Fruit fly (Drosophila melanogaster) whole organism, prepupa: ENCODE data around the gene Ttc30.

ENCODE experiments used
- CG10631 ChIP-seq: fragments of 200-800 bp; sonication (Bioruptor generic); optimal IDR thresholded peaks from 2 replicates; lab custom pipeline; 2016; ENCODE audit warnings: missing biosample characterization, missing genetic modification characterization
- CG10669 ChIP-seq: fragments of 200-800 bp; sonication (Bioruptor generic); optimal IDR thresholded peaks from 3 replicates; lab custom pipeline; 2018; ENCODE audit warnings: missing biosample characterization, mild to moderate bottlenecking, missing genetic modification characterization, moderate library complexity
- CG11294 ChIP-seq: fragments of 200-800 bp; sonication (Bioruptor generic); IDR thresholded peaks from 2 replicates; pipeline ENCODE4 v1.3.6; 2022; ENCODE audit warnings: missing biosample characterization, missing genetic modification characterization
- CG11902 ChIP-seq: fragments of 200-800 bp; sonication (Bioruptor generic); optimal IDR thresholded peaks from 3 replicates; lab custom pipeline; 2016; ENCODE audit warnings: missing biosample characterization, missing genetic modification characterization
- CG15336 ChIP-seq: fragments of 200-800 bp; sonication (Bioruptor generic); IDR thresholded peaks from 2 replicates; pipeline ENCODE4 v1.3.6; 2022; ENCODE audit warnings: missing biosample characterization, missing genetic modification characterization
- CG1621 ChIP-seq: fragments of 200-800 bp; sonication (Bioruptor generic); optimal IDR thresholded peaks from 3 replicates; lab custom pipeline; 2018; ENCODE audit warnings: missing biosample characterization, mild to moderate bottlenecking, missing genetic modification characterization
- CG16779 ChIP-seq: fragments of 200-800 bp; sonication (Bioruptor generic); optimal IDR thresholded peaks from 3 replicates; lab custom pipeline; 2017; ENCODE audit warnings: missing biosample characterization, mild to moderate bottlenecking, missing genetic modification characterization
- CG31627 ChIP-seq: fragments of 200-800 bp; sonication (Bioruptor generic); optimal IDR thresholded peaks from 3 replicates; lab custom pipeline; 2016; ENCODE audit warnings: missing biosample characterization, missing genetic modification characterization
- CG32006 ChIP-seq: fragments of 200-800 bp; sonication (Bioruptor generic); optimal IDR thresholded peaks from 3 replicates; lab custom pipeline; 2017; ENCODE audit warnings: missing biosample characterization, mild to moderate bottlenecking, missing genetic modification characterization
- CG34406 ChIP-seq: fragments of 200-800 bp; sonication (Bioruptor generic); optimal IDR thresholded peaks from 3 replicates; lab custom pipeline; 2016; ENCODE audit warnings: missing biosample characterization, missing genetic modification characterization
- CG4318 ChIP-seq: fragments of 200-800 bp; sonication (Bioruptor generic); optimal IDR thresholded peaks from 3 replicates; lab custom pipeline; 2017; ENCODE audit warnings: missing biosample characterization, mild to moderate bottlenecking, missing genetic modification characterization
- CG6163 ChIP-seq: fragments of 200-800 bp; sonication (Bioruptor generic); IDR thresholded peaks from 3 replicates; pipeline ENCODE4 v1.3.6; 2022; ENCODE audit warnings: missing biosample characterization, missing genetic modification characterization
- CG6276 ChIP-seq: fragments of 200-800 bp; sonication (Bioruptor generic); optimal IDR thresholded peaks from 2 replicates; lab custom pipeline; 2017; ENCODE audit warnings: missing biosample characterization, mild to moderate bottlenecking, missing genetic modification characterization
- CG6792 ChIP-seq: fragments of 200-800 bp; sonication (Bioruptor generic); optimal IDR thresholded peaks from 3 replicates; lab custom pipeline; 2016; ENCODE audit warnings: missing biosample characterization, missing genetic modification characterization
- CG6854 ChIP-seq: fragments of 200-800 bp; sonication (Bioruptor generic); optimal IDR thresholded peaks from 2 replicates; lab custom pipeline; 2017; ENCODE audit warnings: missing biosample characterization, mild to moderate bottlenecking, missing genetic modification characterization
- CG8632 ChIP-seq: fragments of 200-800 bp; sonication (Bioruptor generic); optimal IDR thresholded peaks from 3 replicates; lab custom pipeline; 2016; ENCODE audit warnings: missing biosample characterization, missing genetic modification characterization
- Eip75B ChIP-seq: fragments of 200-800 bp; sonication (Bioruptor generic); optimal IDR thresholded peaks from 3 replicates; lab custom pipeline; 2016; ENCODE audit warnings: missing biosample characterization, missing genetic modification characterization
- Eip78C ChIP-seq: fragments of 200-800 bp; sonication (Bioruptor generic); peaks from one replicate; lab custom pipeline; 2016; ENCODE audit warnings: missing biosample characterization, missing genetic modification characterization
- Ets21C ChIP-seq: fragments of 200-800 bp; sonication (Bioruptor generic); optimal IDR thresholded peaks from 3 replicates; lab custom pipeline; 2016; ENCODE audit warnings: missing biosample characterization, missing genetic modification characterization
- Hr39 ChIP-seq: fragments of 200-800 bp; sonication (Bioruptor generic); optimal IDR thresholded peaks from 2 replicates; lab custom pipeline; 2016; ENCODE audit warnings: missing biosample characterization, missing genetic modification characterization
- Hr4 ChIP-seq: fragments of 200-800 bp; sonication (Bioruptor generic); optimal IDR thresholded peaks from 3 replicates; lab custom pipeline; 2016; ENCODE audit warnings: missing biosample characterization, missing genetic modification characterization
- Met ChIP-seq: fragments of 200-800 bp; sonication (Bioruptor generic); optimal IDR thresholded peaks from 3 replicates; lab custom pipeline; 2016; ENCODE audit warnings: missing biosample characterization, missing genetic modification characterization
- OdsH ChIP-seq: fragments of 200-800 bp; sonication (Bioruptor generic); optimal IDR thresholded peaks from 3 replicates; lab custom pipeline; 2016; ENCODE audit warnings: missing biosample characterization, missing genetic modification characterization
- Smox ChIP-seq: fragments of 200-800 bp; sonication (Bioruptor generic); optimal IDR thresholded peaks from 3 replicates; lab custom pipeline; 2016; ENCODE audit warnings: missing biosample characterization, missing genetic modification characterization
- Sox102F ChIP-seq: fragments of 200-800 bp; sonication (Bioruptor generic); optimal IDR thresholded peaks from 2 replicates; lab custom pipeline; 2016; ENCODE audit warnings: missing biosample characterization, mild to moderate bottlenecking, missing genetic modification characterization
- Sox14 ChIP-seq: fragments of 200-800 bp; sonication (Bioruptor generic); optimal IDR thresholded peaks from 3 replicates; lab custom pipeline; 2016; ENCODE audit warnings: missing biosample characterization, missing genetic modification characterization
- achi ChIP-seq: fragments of 200-800 bp; sonication (Bioruptor generic); optimal IDR thresholded peaks from 3 replicates; lab custom pipeline; 2016; ENCODE audit warnings: missing biosample characterization, missing genetic modification characterization
- acj6 ChIP-seq: fragments of 200-800 bp; sonication (Bioruptor generic); optimal IDR thresholded peaks from 3 replicates; lab custom pipeline; 2016; ENCODE audit warnings: missing biosample characterization, missing genetic modification characterization
- cyc ChIP-seq: fragments of 200-800 bp; sonication (Bioruptor generic); optimal IDR thresholded peaks from 3 replicates; lab custom pipeline; 2016; ENCODE audit warnings: missing biosample characterization, missing genetic modification characterization
- dac ChIP-seq: fragments of 200-800 bp; sonication (Bioruptor generic); optimal IDR thresholded peaks from 2 replicates; lab custom pipeline; 2017; ENCODE audit warnings: missing biosample characterization, mild to moderate bottlenecking, missing genetic modification characterization
- dsx ChIP-seq: fragments of 200-800 bp; optimal IDR thresholded peaks from 3 replicates; lab custom pipeline; 2019; ENCODE audit warnings: missing biosample characterization, mild to moderate bottlenecking, missing genetic modification characterization, moderate library complexity; ENCODE audit not compliant: poor library complexity, severe bottlenecking
- esn ChIP-seq: fragments of 200-800 bp; sonication (Bioruptor generic); optimal IDR thresholded peaks from 2 replicates; lab custom pipeline; 2016; ENCODE audit warnings: missing biosample characterization, mild to moderate bottlenecking, missing genetic modification characterization, moderate library complexity
- fkh ChIP-seq: fragments of 200-800 bp; sonication (Bioruptor generic); optimal IDR thresholded peaks from 3 replicates; lab custom pipeline; 2017; ENCODE audit warnings: missing biosample characterization, mild to moderate bottlenecking, missing genetic modification characterization, moderate library complexity
- lz ChIP-seq: fragments of 200-800 bp; sonication (Bioruptor generic); optimal IDR thresholded peaks from 3 replicates; lab custom pipeline; 2016; ENCODE audit warnings: missing biosample characterization, missing genetic modification characterization
- net ChIP-seq: fragments of 200-800 bp; sonication (Bioruptor generic); optimal IDR thresholded peaks from 3 replicates; lab custom pipeline; 2016; ENCODE audit warnings: missing biosample characterization, missing genetic modification characterization
- pdm3 ChIP-seq: fragments of 200-800 bp; sonication (Bioruptor generic); optimal IDR thresholded peaks from 3 replicates; lab custom pipeline; 2016; ENCODE audit warnings: missing biosample characterization, missing genetic modification characterization
- salr ChIP-seq, 2 experiments: fragments of 200-800 bp; sonication (Bioruptor generic); optimal IDR thresholded peaks; 3 replicates each; lab custom pipeline; 2016 to 2018; ENCODE audit warnings: missing biosample characterization in 2 of 2, missing genetic modification characterization in 2 of 2, mild to moderate bottlenecking in 1 of 2
- spab ChIP-seq: fragments of 200-800 bp; sonication (Bioruptor generic); optimal IDR thresholded peaks from 2 replicates; lab custom pipeline; 2017; ENCODE audit warnings: missing biosample characterization, mild to moderate bottlenecking, missing genetic modification characterization, missing genetic modification reagents
- ss ChIP-seq, 2 experiments: fragments of 200-800 bp; sonication (Bioruptor generic); optimal IDR thresholded peaks; 2 replicates in 1 of 2; 3 replicates in 1 of 2; lab custom pipeline; 2017 to 2018; ENCODE audit warnings: mild to moderate bottlenecking in 2 of 2, missing biosample characterization in 2 of 2, missing genetic modification characterization in 2 of 2, moderate library complexity in 1 of 2
- svp ChIP-seq: fragments of 200-800 bp; sonication (Bioruptor generic); peaks from one replicate; lab custom pipeline; 2016; ENCODE audit warnings: missing biosample characterization, missing genetic modification characterization
- topi ChIP-seq: fragments of 200-800 bp; sonication (Bioruptor generic); optimal IDR thresholded peaks from 3 replicates; lab custom pipeline; 2016; ENCODE audit warnings: missing biosample characterization, missing genetic modification characterization

Gene Ttc30

dm6 chr2L:13083423-13084079 lies 23.1 kb upstream of the Ttc30 start (continued):
- TF ChIP-seq CG8632 (GFP tag; lab: Kevin White, UChicago) (no peak), achi (GFP tag; lab: Kevin White, UChicago) (peak; percentile 54), CG6276 (GFP tag; lab: Kevin White, UChicago) (peak; percentile 33), CG10631 (peak; percentile 42), CG10669 (peak; percentile 11), Ets21C (no peak), Hr39 (GFP tag; lab: Kevin White, UChicago) (no peak), CG11294 (GFP tag; lab: Robert Waterston, UW) (peak; percentile 57; the same call in 1 of the 2 replicates), spab (peak; percentile 10), CG4318 (peak; percentile 12), Hr4 (GFP tag; lab: Kevin White, UChicago) (peak; percentile 70), salr (GFP tag; optimal IDR thresholded peaks at IDR 0.05; lab: Kevin White, UChicago) (peak in 1 of 2 experiments; percentile 33)

DNA sequence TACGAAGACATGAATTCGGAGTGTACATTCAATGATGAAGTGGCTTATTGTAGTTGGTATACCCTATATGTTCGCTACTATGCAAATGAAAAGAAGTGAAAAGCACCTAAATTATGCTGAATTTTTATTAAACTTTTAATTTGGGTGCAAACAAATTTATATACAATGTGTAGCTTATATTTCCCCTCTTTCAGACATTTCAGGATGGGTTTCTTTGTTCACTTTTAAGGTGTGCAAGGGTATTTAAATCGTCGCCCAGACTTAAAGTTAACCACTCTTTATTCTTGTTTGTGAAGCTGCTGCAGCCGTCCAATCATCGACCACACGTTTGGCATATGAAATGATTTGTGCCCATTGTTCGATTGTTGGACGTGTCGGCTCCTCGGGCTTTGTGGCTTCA lies 19.9 kb upstream of the Ttc30 start:
- TF ChIP-seq CG6792 (GFP tag; lab: Kevin White, UChicago): peak; percentile 18
- TF ChIP-seq achi (GFP tag; lab: Kevin White, UChicago): peak; percentile 15
- no peak for TF ChIP-seq fkh
- TF ChIP-seq CG31627 (GFP tag; lab: Kevin White, UChicago): peak; percentile 50
- peak; percentile 13 for TF ChIP-seq Sox102F (GFP tag; lab: Kevin White, UChicago)
- TF ChIP-seq CG16779 (tag; lab: Kevin White, UChicago): no peak
- TF ChIP-seq pdm3 (GFP tag; lab: Kevin White, UChicago): peak; percentile 8
- TF ChIP-seq cyc (GFP tag; lab: Kevin White, UChicago): peak; percentile 22
- peak; percentile 75 for TF ChIP-seq Eip78C (GFP tag; lab: Kevin White, UChicago)
- TF ChIP-seq Eip75B: peak; percentile 13
- TF ChIP-seq CG15336 (GFP tag; lab: Robert Waterston, UW): no peak
- peak; percentile 47 for TF ChIP-seq lz (GFP tag; lab: Kevin White, UChicago)
- TF ChIP-seq CG6854 (GFP tag; lab: Kevin White, UChicago): no peak
- no peak for TF ChIP-seq ss (GFP tag; optimal IDR thresholded peaks at IDR 0.05; lab: Kevin White, UChicago)
- TF ChIP-seq dac (GFP tag; lab: Kevin White, UChicago): no peak
- TF ChIP-seq Sox14 (GFP tag; lab: Kevin White, UChicago): peak; percentile 23
- TF ChIP-seq CG6163 (GFP tag; lab: Robert Waterston, UW): no peak
- peak; percentile 37 for TF ChIP-seq Smox (GFP tag; lab: Kevin White, UChicago)
- TF ChIP-seq CG8632 (GFP tag; lab: Kevin White, UChicago): peak; percentile 0
- TF ChIP-seq dsx: peak; percentile 15
- peak; percentile 12 for TF ChIP-seq CG34406
- peak; percentile 66 for TF ChIP-seq svp (GFP tag; lab: Kevin White, UChicago)
- TF ChIP-seq topi: peak; percentile 23
- TF ChIP-seq esn (GFP tag; lab: Kevin White, UChicago): peak; percentile 51
- TF ChIP-seq salr (GFP tag; optimal IDR thresholded peaks at IDR 0.05; lab: Kevin White, UChicago): no peak
- TF ChIP-seq CG32006 (GFP tag; lab: Kevin White, UChicago): no peak
- peak; percentile 39 for TF ChIP-seq Met
- peak; percentile 34 for TF ChIP-seq OdsH
- TF ChIP-seq CG10631: peak; percentile 12
- TF ChIP-seq acj6 (GFP tag; lab: Kevin White, UChicago): peak; percentile 45
- peak; percentile 45 for TF ChIP-seq Hr39 (GFP tag; lab: Kevin White, UChicago)

DNA sequence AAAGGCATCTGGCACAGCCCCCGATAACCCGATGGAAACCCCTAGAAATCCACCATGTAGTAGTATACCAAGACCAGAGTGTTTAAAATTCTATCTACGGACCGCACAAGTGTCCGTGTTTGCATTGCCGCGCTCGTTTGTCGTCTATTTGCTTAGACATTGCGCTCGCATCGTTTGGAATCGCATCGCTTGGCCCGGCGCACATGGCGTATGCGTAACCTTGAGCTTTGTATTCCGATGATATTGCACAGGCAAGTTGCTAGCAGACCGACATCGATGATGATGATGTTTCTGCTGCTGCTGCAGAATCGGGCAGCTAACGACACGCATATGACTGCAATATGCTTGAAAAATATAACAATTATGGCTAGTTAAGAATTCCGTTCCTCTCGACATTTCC lies 18.1 kb upstream of the Ttc30 start:
- TF ChIP-seq svp (GFP tag; lab: Kevin White, UChicago) (peak; percentile 56), CG11902 (GFP tag; lab: Kevin White, UChicago) (no peak), CG6163 (GFP tag; lab: Robert Waterston, UW) (peak; percentile 31; the same call in 1 of the 3 replicates), lz (GFP tag; lab: Kevin White, UChicago) (no peak), net (GFP tag; lab: Kevin White, UChicago) (no peak), CG1621 (tag; lab: Kevin White, UChicago) (no peak), Eip75B (no peak)
